Worm (Caenorhabditis elegans) whole organism, young adult: ENCODE results near the gene W05B2.2.

Source experiments
- B0035.1 ChIP-seq: sonication (generic microtip); optimal IDR thresholded peaks from 2 replicates; lab custom pipeline; 2016; ENCODE audit warnings: missing genetic modification characterization, mild to moderate bottlenecking, missing compliant biosample characterization, missing genotype, missing genetic modification reagents
- B0336.3 ChIP-seq: fragments of 200-800 bp; sonication (Bioruptor generic); IDR thresholded peaks from 2 replicates; pipeline ENCODE4 v1.3.6; 2022; ENCODE audit warnings: missing genetic modification characterization, missing compliant biosample characterization
- F37B4.10 ChIP-seq: fragments of 200-800 bp; sonication (Bioruptor generic); IDR thresholded peaks from 2 replicates; pipeline ENCODE4 v1.3.6; 2022; ENCODE audit warnings: missing genetic modification characterization, missing compliant biosample characterization
- F52B5.7 ChIP-seq: sonication (generic microtip); optimal IDR thresholded peaks from 2 replicates; lab custom pipeline; 2016; ENCODE audit warnings: mild to moderate bottlenecking, missing genetic modification characterization, missing compliant biosample characterization
- F55B11.4 ChIP-seq: sonication (generic microtip); optimal IDR thresholded peaks from 2 replicates; lab custom pipeline; 2016; ENCODE audit warnings: missing compliant biosample characterization, missing genetic modification characterization, borderline replicate concordance; ENCODE audit not compliant: insufficient read depth
- F57A8.1 ChIP-seq: fragments of 200-800 bp; sonication (Bioruptor generic); optimal IDR thresholded peaks from 2 replicates; lab custom pipeline; 2018; ENCODE audit warnings: mild to moderate bottlenecking, missing genetic modification characterization, moderate library complexity, missing compliant biosample characterization
- F57C9.4 ChIP-seq: sonication (generic microtip); optimal IDR thresholded peaks from 2 replicates; lab custom pipeline; 2017; ENCODE audit warnings: mild to moderate bottlenecking, missing genetic modification characterization, missing compliant biosample characterization
- T26A5.8 ChIP-seq: sonication (generic microtip); optimal IDR thresholded peaks from 2 replicates; lab custom pipeline; 2016; ENCODE audit warnings: missing genetic modification characterization, missing compliant biosample characterization
- Y56A3A.18 ChIP-seq: fragments of 200-800 bp; sonication (Bioruptor generic); IDR thresholded peaks from 2 replicates; pipeline ENCODE4 v1.3.6; 2022; ENCODE audit warnings: missing genetic modification reagents, missing genetic modification characterization, missing compliant biosample characterization
- Y79H2A.3 ChIP-seq: fragments of 200-800 bp; sonication (Bioruptor generic); conservative IDR thresholded peaks from 2 replicates; pipeline ENCODE4 v1.3.6; 2022; ENCODE audit warnings: missing genetic modification reagents, missing genetic modification characterization, missing compliant biosample characterization
- aptf-3 ChIP-seq: fragments of 200-800 bp; sonication (Bioruptor generic); IDR thresholded peaks from 2 replicates; pipeline ENCODE4 v1.3.6; 2022; ENCODE audit warnings: missing genetic modification characterization, missing compliant biosample characterization
- atf-7 ChIP-seq: sonication (generic microtip); optimal IDR thresholded peaks from 2 replicates; lab custom pipeline; 2017; ENCODE audit warnings: mild to moderate bottlenecking, missing genetic modification characterization, missing compliant biosample characterization
- attf-6 ChIP-seq: fragments of 200-800 bp; sonication (Bioruptor generic); IDR thresholded peaks from 2 replicates; pipeline ENCODE4 v1.3.6; 2022; ENCODE audit warnings: missing genetic modification reagents, missing genetic modification characterization, missing compliant biosample characterization
- bed-2 ChIP-seq: fragments of 200-800 bp; sonication (Bioruptor generic); IDR thresholded peaks from 2 replicates; pipeline ENCODE4 v1.3.6; 2022; ENCODE audit warnings: missing genetic modification reagents, missing genetic modification characterization, missing compliant biosample characterization
- cebp-1 ChIP-seq, 2 experiments: fragments of 200-800 bp in 1 of 2; sonication (Bioruptor generic) in 1 of 2; sonication (generic microtip) in 1 of 2; IDR thresholded peaks in 1 of 2; optimal IDR thresholded peaks in 1 of 2; 2 replicates each; pipeline versions ENCODE4 v1.3.6 to Lab custom; 2017 to 2022; ENCODE audit warnings: missing compliant biosample characterization in 2 of 2, missing genetic modification characterization in 2 of 2, mild to moderate bottlenecking in 1 of 2, missing genetic modification reagents in 1 of 2, moderate library complexity in 1 of 2
- ceh-27 ChIP-seq: fragments of 200-800 bp; sonication (Bioruptor generic); optimal IDR thresholded peaks from 2 replicates; lab custom pipeline; 2018; ENCODE audit warnings: mild to moderate bottlenecking, missing genetic modification characterization, moderate library complexity, missing compliant biosample characterization
- die-1 ChIP-seq: sonication (generic microtip); optimal IDR thresholded peaks from 2 replicates; lab custom pipeline; 2016; ENCODE audit warnings: missing genotype, mild to moderate bottlenecking, missing genetic modification characterization, missing compliant biosample characterization
- dox-1 ChIP-seq: fragments of 200-800 bp; sonication (Bioruptor generic); IDR thresholded peaks from 2 replicates; pipeline ENCODE4 v1.3.6; 2022; ENCODE audit warnings: missing genetic modification reagents, missing genetic modification characterization, missing compliant biosample characterization
- dpl-1 ChIP-seq: fragments of 150-350 bp; optimal IDR thresholded peaks from 2 replicates; lab custom pipeline; 2014; ENCODE audit warnings: missing biosample characterization, missing genetic modification reagents, missing genetic modification characterization
- fkh-3 ChIP-seq: sonication (generic microtip); optimal IDR thresholded peaks from 2 replicates; lab custom pipeline; 2016; ENCODE audit warnings: mild to moderate bottlenecking, missing genetic modification characterization, missing compliant biosample characterization
- hlh-26 ChIP-seq: fragments of 200-800 bp; sonication (Bioruptor generic); conservative IDR thresholded peaks from 2 replicates; pipeline ENCODE4 v1.3.6; 2022; ENCODE audit warnings: missing genetic modification reagents, missing genetic modification characterization, missing compliant biosample characterization
- let-607 ChIP-seq, 2 experiments: fragments of 200-800 bp in 1 of 2; sonication (Bioruptor generic) in 1 of 2; sonication (generic microtip) in 1 of 2; optimal IDR thresholded peaks; 2 replicates each; lab custom pipeline; 2016 to 2018; ENCODE audit warnings: mild to moderate bottlenecking in 2 of 2, missing compliant biosample characterization in 2 of 2, missing genetic modification characterization in 2 of 2, moderate library complexity in 2 of 2, missing genotype in 1 of 2
- lin-35 ChIP-seq, 3 experiments: fragments of 150-350 bp in 2 of 3; sonication (generic microtip) in 1 of 3; optimal IDR thresholded peaks; 2 replicates each; lab custom pipeline; 2014 to 2018; ENCODE audit warnings: missing biosample characterization in 3 of 3, missing genetic modification characterization in 3 of 3, missing genetic modification reagents in 3 of 3
- lir-1 ChIP-seq: fragments of 200-800 bp; sonication (Bioruptor generic); conservative IDR thresholded peaks from 2 replicates; pipeline ENCODE4 v1.3.6; 2022; ENCODE audit warnings: missing genetic modification reagents, missing genetic modification characterization, missing compliant biosample characterization
- madf-8 ChIP-seq: fragments of 200-800 bp; sonication (Bioruptor generic); conservative IDR thresholded peaks from 2 replicates; pipeline ENCODE4 v1.3.6; 2022; ENCODE audit warnings: missing genetic modification reagents, missing genetic modification characterization, missing compliant biosample characterization
- mel-28 ChIP-seq: sonication (generic microtip); optimal IDR thresholded peaks from 2 replicates; lab custom pipeline; 2016; ENCODE audit warnings: borderline replicate concordance, mild to moderate bottlenecking, missing genetic modification characterization, missing compliant biosample characterization
- mxl-1 ChIP-seq: sonication (generic microtip); optimal IDR thresholded peaks from 2 replicates; lab custom pipeline; 2016; ENCODE audit warnings: missing genetic modification characterization, missing compliant biosample characterization
- nhr-80 ChIP-seq: sonication (generic microtip); optimal IDR thresholded peaks from 2 replicates; lab custom pipeline; 2016; ENCODE audit warnings: missing genetic modification characterization, missing compliant biosample characterization
- pbrm-1 ChIP-seq: fragments of 200-800 bp; sonication (Bioruptor generic); IDR thresholded peaks from 2 replicates; pipeline ENCODE4 v1.3.6; 2022; ENCODE audit warnings: missing genetic modification reagents, missing genetic modification characterization, missing compliant biosample characterization
- sdz-38 ChIP-seq: sonication (generic microtip); optimal IDR thresholded peaks from 2 replicates; lab custom pipeline; 2016; ENCODE audit warnings: missing genotype, missing genetic modification characterization, missing compliant biosample characterization
- snpc-1.3 ChIP-seq: sonication (generic microtip); optimal IDR thresholded peaks from 2 replicates; lab custom pipeline; 2017; ENCODE audit warnings: missing genetic modification characterization, mild to moderate bottlenecking, missing compliant biosample characterization, antibody characterized with exemption, moderate library complexity, missing genotype, missing genetic modification reagents; ENCODE audit not compliant: insufficient read depth
- snpc-4 ChIP-seq, 5 experiments: fragments of 150-350 bp in 1 of 5; sonication (generic microtip) in 4 of 5; optimal IDR thresholded peaks; 2 replicates each; lab custom pipeline; 2014 to 2018; ENCODE audit warnings: missing genetic modification characterization in 5 of 5, missing biosample characterization in 3 of 5, antibody characterized with exemption in 2 of 5, mild to moderate bottlenecking in 2 of 5, missing compliant biosample characterization in 2 of 5, missing genotype in 2 of 5, moderate library complexity in 2 of 5, missing genetic modification reagents in 1 of 5
- tbp1 ChIP-seq: fragments of 200-800 bp; sonication (Bioruptor generic); optimal IDR thresholded peaks from 2 replicates; lab custom pipeline; 2018; ENCODE audit warnings: mild to moderate bottlenecking, missing genetic modification characterization, missing compliant biosample characterization
- unc-130 ChIP-seq: sonication (generic microtip); optimal IDR thresholded peaks from 2 replicates; lab custom pipeline; 2016; ENCODE audit warnings: missing genetic modification reagents, missing genetic modification characterization, missing compliant biosample characterization
- zfh-2 ChIP-seq: fragments of 200-800 bp; sonication (Bioruptor generic); conservative IDR thresholded peaks from 2 replicates; pipeline ENCODE4 v1.3.6; 2022; ENCODE audit warnings: missing genetic modification reagents, missing genetic modification characterization, missing compliant biosample characterization
- ztf-18 ChIP-seq: sonication (generic microtip); optimal IDR thresholded peaks from 2 replicates; lab custom pipeline; 2016; ENCODE audit warnings: missing genotype, mild to moderate bottlenecking, missing genetic modification characterization, missing compliant biosample characterization

Gene W05B2.2

DNA sequence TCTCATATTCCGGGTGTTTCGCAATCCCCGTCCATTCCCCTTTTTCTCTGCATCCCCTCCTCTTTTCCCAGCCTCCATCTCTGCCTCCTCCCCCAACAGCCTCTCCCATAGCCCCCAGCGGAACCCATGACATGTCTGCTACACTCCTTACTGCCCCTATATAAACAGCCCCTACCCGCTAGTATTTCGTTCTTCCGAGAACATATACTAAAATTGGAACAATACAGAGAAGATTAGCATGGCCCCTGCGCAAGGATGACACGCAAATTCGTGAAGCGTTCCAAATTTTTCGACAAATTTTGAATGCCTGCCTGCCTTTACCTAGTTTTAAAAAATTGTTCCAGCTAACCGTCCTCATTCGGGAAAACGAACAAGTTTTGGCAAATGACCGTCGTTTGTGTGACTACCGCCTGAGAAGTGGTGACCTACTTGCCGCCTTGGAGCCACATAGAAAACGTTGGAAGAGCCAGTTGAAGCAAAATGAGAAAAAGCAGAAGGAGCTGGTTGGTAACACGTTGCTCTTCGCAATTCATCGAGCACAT lies 22.7 kb upstream of the W05B2.2 start (continued):
- TF ChIP-seq die-1 (tag; lab: Kevin White, UChicago) (peak; percentile 97), F57A8.1 (GFP tag; lab: Kevin White, UChicago) (peak; percentile 93), F57C9.4 (peak; percentile 76), attf-6 (GFP tag; lab: Robert Waterston, UW) (peak; percentile 82), zfh-2 (GFP tag; lab: Robert Waterston, UW) (peak; percentile 94), bed-2 (peak; percentile 72), B0336.3 (peak; percentile 98), T26A5.8 (tag; lab: Kevin White, UChicago) (peak; percentile 95), fkh-3 (tag; lab: Kevin White, UChicago) (peak; percentile 93), ztf-18 (tag; lab: Kevin White, UChicago) (peak; percentile 83), F37B4.10 (peak; percentile 89; the same call in 1 of the 2 replicates), cebp-1 (GFP tag; IDR thresholded peaks at IDR 0.05; lab: Robert Waterston, UW) (peak; percentile 99), cebp-1 (tag; optimal IDR thresholded peaks at IDR 0.05; lab: Kevin White, UChicago) (peak; percentile 100), madf-8 (GFP tag; lab: Robert Waterston, UW) (peak; percentile 60), dox-1 (GFP tag; lab: Robert Waterston, UW) (peak; percentile 97), nhr-80 (tag; lab: Kevin White, UChicago) (peak; percentile 50), ceh-27 (GFP tag; lab: Kevin White, UChicago) (peak; percentile 95), sdz-38 (tag; lab: Kevin White, UChicago) (peak; percentile 72), Y79H2A.3 (peak; percentile 93), snpc-1.3 (tag; lab: Kevin White, UChicago) (peak; percentile 94), atf-7 (tag; lab: Kevin White, UChicago) (peak; percentile 96), mxl-1 (tag; lab: Kevin White, UChicago) (peak; percentile 97), tbp1 (peak; percentile 90), unc-130 (GFP tag; lab: Kevin White, UChicago) (peak; percentile 85), hlh-26 (0 out of 2 replicates have a peak, but pooled peaks have one; percentile 73), mel-28 (tag; lab: Kevin White, UChicago) (peak; percentile 90), B0035.1 (tag; lab: Kevin White, UChicago) (peak; percentile 90), F55B11.4 (tag; lab: Kevin White, UChicago) (peak; percentile 28), aptf-3 (GFP tag; lab: Robert Waterston, UW) (peak; percentile 94), dpl-1 (GFP tag; lab: Kevin White, UChicago) (peak; percentile 44), let-607 (tag; optimal IDR thresholded peaks at IDR 0.05; lab: Kevin White, UChicago) (peak; percentile 84 to 89), F52B5.7 (tag; lab: Kevin White, UChicago) (peak; percentile 97)

- TF ChIP-seq lin-35 (GFP tag; optimal IDR thresholded peaks at IDR 0.05; lab: Kevin White, UChicago): no peak
- no peak for TF ChIP-seq Y56A3A.18
- TF ChIP-seq snpc-4 (GFP tag; optimal IDR thresholded peaks at IDR 0.05; lab: Kevin White, UChicago): no peak
- TF ChIP-seq snpc-4 (tag; optimal IDR thresholded peaks at IDR 0.05; lab: Kevin White, UChicago): peak in 1 of 4 experiments; percentile 11
- TF ChIP-seq lir-1 (GFP tag; lab: Robert Waterston, UW): no peak
- no peak for TF ChIP-seq pbrm-1 (GFP tag; lab: Robert Waterston, UW)
- TF ChIP-seq, all 124 proteins: peak for 1
Observed at ce11 chrIII:10987561-10988184, 20.8 kb upstream of the W05B2.2 start, which contains the start of gene col-94. col-94 (minus strand) TSS chrIII:10987873.
